Fruit fly (Drosophila melanogaster) whole organism, embryonic: ENCODE measurements around the gene cno.

Experiments
- Aef1 ChIP-seq: fragments of 200-800 bp; sonication (Bioruptor generic); IDR thresholded peaks from 3 replicates; pipeline ENCODE4 v1.3.6; 2022; ENCODE audit warnings: missing biosample characterization, missing genetic modification characterization
- Bdp1 ChIP-seq: fragments of 200-800 bp; sonication (Bioruptor generic); optimal IDR thresholded peaks from 3 replicates; lab custom pipeline; 2016; ENCODE audit warnings: missing biosample characterization, missing genetic modification characterization
- BtbVII ChIP-seq: fragments of 200-800 bp; sonication (Bioruptor generic); optimal IDR thresholded peaks from 3 replicates; lab custom pipeline; 2017; ENCODE audit warnings: missing biosample characterization, mild to moderate bottlenecking, missing genetic modification characterization
- CG10147 ChIP-seq: fragments of 200-800 bp; sonication (Bioruptor generic); optimal IDR thresholded peaks from 2 replicates; lab custom pipeline; 2019; ENCODE audit warnings: missing biosample characterization, mild to moderate bottlenecking, missing genetic modification characterization, moderate library complexity
- CG12104 ChIP-seq: fragments of 200-800 bp; sonication (Bioruptor generic); optimal IDR thresholded peaks from 3 replicates; lab custom pipeline; 2016; ENCODE audit warnings: missing biosample characterization, missing genetic modification characterization
- CG12942 ChIP-seq: fragments of 200-800 bp; sonication (Bioruptor generic); optimal IDR thresholded peaks from 3 replicates; lab custom pipeline; 2016; ENCODE audit warnings: missing biosample characterization, missing genetic modification characterization
- CG13424 ChIP-seq: fragments of 200-800 bp; sonication (Bioruptor generic); optimal IDR thresholded peaks from 2 replicates; lab custom pipeline; 2019; ENCODE audit warnings: missing biosample characterization, mild to moderate bottlenecking, missing genetic modification characterization, moderate library complexity
- CG13894 ChIP-seq: fragments of 200-800 bp; sonication (Bioruptor generic); optimal IDR thresholded peaks from 3 replicates; lab custom pipeline; 2018; ENCODE audit warnings: missing biosample characterization, mild to moderate bottlenecking, missing genetic modification characterization, moderate library complexity
- CG14860 ChIP-seq: fragments of 200-800 bp; sonication (Bioruptor generic); IDR thresholded peaks from 3 replicates; pipeline ENCODE4 v1.3.6; 2022; ENCODE audit warnings: missing biosample characterization, missing genetic modification characterization; ENCODE audit not compliant: partially characterized antibody
- CG14965 ChIP-seq: fragments of 200-800 bp; sonication (Bioruptor generic); optimal IDR thresholded peaks from 2 replicates; lab custom pipeline; 2016; ENCODE audit warnings: missing biosample characterization, missing genetic modification characterization, borderline replicate concordance
- CG17359 ChIP-seq: fragments of 200-800 bp; sonication (Bioruptor generic); optimal IDR thresholded peaks from 3 replicates; lab custom pipeline; 2018; ENCODE audit warnings: missing biosample characterization, mild to moderate bottlenecking, missing genetic modification characterization, moderate library complexity
- CG17385 ChIP-seq: fragments of 200-800 bp; sonication (Bioruptor generic); optimal IDR thresholded peaks from 3 replicates; lab custom pipeline; 2018; ENCODE audit warnings: missing biosample characterization, mild to moderate bottlenecking, missing genetic modification characterization
- CG17829 ChIP-seq: fragments of 200-800 bp; optimal IDR thresholded peaks from 2 replicates; lab custom pipeline; 2019; ENCODE audit warnings: missing biosample characterization, mild to moderate bottlenecking, missing genetic modification characterization, moderate library complexity
- CG18599 ChIP-seq: fragments of 200-800 bp; sonication (Bioruptor generic); optimal IDR thresholded peaks from 3 replicates; lab custom pipeline; 2017; ENCODE audit warnings: missing biosample characterization, missing genetic modification characterization, mild to moderate bottlenecking, moderate library complexity, missing genetic modification reagents
- CG18764 ChIP-seq: fragments of 200-800 bp; sonication (Bioruptor generic); optimal IDR thresholded peaks from 3 replicates; lab custom pipeline; 2016; ENCODE audit warnings: missing biosample characterization, missing genetic modification characterization
- CG2120 ChIP-seq: fragments of 200-800 bp; sonication (Bioruptor generic); optimal IDR thresholded peaks from 3 replicates; lab custom pipeline; 2016; ENCODE audit warnings: missing biosample characterization, missing genetic modification characterization
- CG2202 ChIP-seq: fragments of 200-800 bp; sonication (Bioruptor generic); optimal IDR thresholded peaks from 2 replicates; lab custom pipeline; 2018; ENCODE audit warnings: missing biosample characterization, mild to moderate bottlenecking, missing genetic modification characterization
- CG3281 ChIP-seq: fragments of 200-800 bp; sonication (Bioruptor generic); optimal IDR thresholded peaks from 3 replicates; lab custom pipeline; 2017; ENCODE audit warnings: missing biosample characterization, mild to moderate bottlenecking, missing genetic modification characterization
- CG3407 ChIP-seq: fragments of 200-800 bp; sonication (Bioruptor generic); optimal IDR thresholded peaks from 2 replicates; lab custom pipeline; 2018; ENCODE audit warnings: missing biosample characterization, mild to moderate bottlenecking, missing genetic modification characterization
- CG4404 ChIP-seq: fragments of 200-800 bp; sonication (Bioruptor generic); IDR thresholded peaks from 2 replicates; pipeline ENCODE4 v1.3.6; 2022; ENCODE audit warnings: missing biosample characterization, missing genetic modification characterization
- CG4820 ChIP-seq: fragments of 200-800 bp; sonication (Bioruptor generic); optimal IDR thresholded peaks from 3 replicates; lab custom pipeline; 2016; ENCODE audit warnings: missing biosample characterization, missing genetic modification characterization
- CG7928 ChIP-seq: fragments of 200-800 bp; sonication (Bioruptor generic); optimal IDR thresholded peaks from 2 replicates; lab custom pipeline; 2017; ENCODE audit warnings: missing biosample characterization, mild to moderate bottlenecking, missing genetic modification characterization
- CG8359 ChIP-seq: fragments of 200-800 bp; sonication (Bioruptor generic); optimal IDR thresholded peaks from 2 replicates; lab custom pipeline; 2017; ENCODE audit warnings: missing biosample characterization, mild to moderate bottlenecking, missing genetic modification characterization, borderline replicate concordance
- CG9437 ChIP-seq: fragments of 200-800 bp; sonication (Bioruptor generic); optimal IDR thresholded peaks from 2 replicates; lab custom pipeline; 2018; ENCODE audit warnings: missing biosample characterization, mild to moderate bottlenecking, missing genetic modification characterization
- CHES-1-like ChIP-seq: fragments of 200-800 bp; sonication (Bioruptor generic); optimal IDR thresholded peaks from 2 replicates; lab custom pipeline; 2016; ENCODE audit warnings: missing biosample characterization, missing genetic modification characterization
- Drgx ChIP-seq: fragments of 200-800 bp; sonication (Bioruptor generic); IDR thresholded peaks from 2 replicates; pipeline ENCODE4 v1.3.6; 2022; ENCODE audit warnings: missing biosample characterization, missing genetic modification characterization
- Hr78 ChIP-seq, 2 experiments: fragments of 200-800 bp in 1 of 2; fragments of >200 bp in 1 of 2; sonication (Bioruptor generic) in 1 of 2; optimal IDR thresholded peaks; 2 replicates each; lab custom pipeline; 2017 to 2019; ENCODE audit warnings: missing biosample characterization in 2 of 2, missing genetic modification characterization in 2 of 2, mild to moderate bottlenecking in 1 of 2, moderate library complexity in 1 of 2
- Myb ChIP-seq: fragments of 200-800 bp; sonication (Bioruptor generic); optimal IDR thresholded peaks from 2 replicates; lab custom pipeline; 2016; ENCODE audit warnings: missing biosample characterization, missing genetic modification characterization
- Oaz ChIP-seq: fragments of 200-800 bp; sonication (Bioruptor generic); IDR thresholded peaks from 2 replicates; pipeline ENCODE4 v1.3.6; 2022; ENCODE audit warnings: missing biosample characterization, missing genetic modification characterization
- Poxn ChIP-seq: fragments of 200-800 bp; sonication (Bioruptor generic); IDR thresholded peaks from 2 replicates; pipeline ENCODE4 v1.3.6; 2022; ENCODE audit warnings: missing biosample characterization, missing genetic modification characterization
- Side ChIP-seq: fragments of 200-800 bp; sonication (Bioruptor generic); optimal IDR thresholded peaks from 2 replicates; lab custom pipeline; 2016; ENCODE audit warnings: missing biosample characterization, missing genetic modification characterization
- ac ChIP-seq: fragments of 200-800 bp; sonication (Bioruptor generic); optimal IDR thresholded peaks from 3 replicates; lab custom pipeline; 2017; ENCODE audit warnings: missing biosample characterization, mild to moderate bottlenecking, missing genetic modification characterization
- az2 ChIP-seq: fragments of 200-800 bp; sonication (Bioruptor generic); optimal IDR thresholded peaks from 3 replicates; lab custom pipeline; 2016; ENCODE audit warnings: missing biosample characterization, missing genetic modification characterization
- bbx ChIP-seq: fragments of 200-800 bp; sonication (Bioruptor generic); IDR thresholded peaks from 2 replicates; pipeline ENCODE4 v1.3.6; 2022; ENCODE audit warnings: missing biosample characterization, missing genetic modification characterization; ENCODE audit not compliant: partially characterized antibody
- bigmax ChIP-seq: fragments of 200-800 bp; sonication (Bioruptor generic); optimal IDR thresholded peaks from 2 replicates; lab custom pipeline; 2018; ENCODE audit warnings: missing biosample characterization, mild to moderate bottlenecking, missing genetic modification characterization
- bowl ChIP-seq: fragments of 200-800 bp; sonication (Bioruptor generic); IDR thresholded peaks from 2 replicates; pipeline ENCODE4 v1.3.6; 2022; ENCODE audit warnings: missing biosample characterization, missing genetic modification characterization
- br ChIP-seq: fragments of >200 bp; optimal IDR thresholded peaks from 2 replicates; lab custom pipeline; 2017
- crc ChIP-seq: fragments of 200-800 bp; sonication (Bioruptor generic); optimal IDR thresholded peaks from 2 replicates; lab custom pipeline; 2016; ENCODE audit warnings: missing biosample characterization, missing genetic modification characterization
- dimm ChIP-seq: fragments of 200-800 bp; sonication (Bioruptor generic); IDR thresholded peaks from 2 replicates; pipeline ENCODE4 v1.3.6; 2022; ENCODE audit warnings: missing biosample characterization, missing genetic modification characterization
- gcm ChIP-seq: fragments of 200-800 bp; sonication (Bioruptor generic); optimal IDR thresholded peaks from 2 replicates; lab custom pipeline; 2019; ENCODE audit warnings: missing biosample characterization, mild to moderate bottlenecking, missing genetic modification characterization, moderate library complexity
- h ChIP-seq: fragments of >200 bp; optimal IDR thresholded peaks from 2 replicates; lab custom pipeline; 2017
- hbn ChIP-seq: fragments of 200-800 bp; sonication (Bioruptor generic); IDR thresholded peaks from 2 replicates; pipeline ENCODE4 v1.3.6; 2022; ENCODE audit warnings: missing biosample characterization, missing genetic modification characterization; ENCODE audit not compliant: partially characterized antibody
- knrl ChIP-seq: fragments of 200-800 bp; sonication (Bioruptor generic); IDR thresholded peaks from 3 replicates; pipeline ENCODE4 v1.3.6; 2022; ENCODE audit warnings: missing biosample characterization, missing genetic modification characterization; ENCODE audit not compliant: partially characterized antibody
- oc ChIP-seq: fragments of 200-800 bp; sonication (Bioruptor generic); optimal IDR thresholded peaks from 2 replicates; lab custom pipeline; 2018; ENCODE audit warnings: missing biosample characterization, mild to moderate bottlenecking, missing genetic modification characterization, moderate library complexity
- pnt ChIP-seq: fragments of 200-800 bp; sonication (Bioruptor generic); optimal IDR thresholded peaks from 3 replicates; lab custom pipeline; 2016; ENCODE audit warnings: missing biosample characterization, missing genetic modification characterization
- salm ChIP-seq: fragments of 200-800 bp; sonication (Bioruptor generic); optimal IDR thresholded peaks from 2 replicates; lab custom pipeline; 2018; ENCODE audit warnings: missing biosample characterization, mild to moderate bottlenecking, missing genetic modification characterization
- stc ChIP-seq: fragments of 200-800 bp; sonication (Bioruptor generic); IDR thresholded peaks from 2 replicates; pipeline ENCODE4 v1.3.6; 2022; ENCODE audit warnings: missing biosample characterization, missing genetic modification characterization
- tap ChIP-seq: fragments of 200-800 bp; optimal IDR thresholded peaks from 3 replicates; lab custom pipeline; 2019; ENCODE audit warnings: missing biosample characterization, mild to moderate bottlenecking, missing genetic modification characterization, moderate library complexity
- trem ChIP-seq: fragments of 200-800 bp; optimal IDR thresholded peaks from 3 replicates; lab custom pipeline; 2019; ENCODE audit warnings: missing biosample characterization, mild to moderate bottlenecking, missing genetic modification characterization, moderate library complexity
- z ChIP-seq: fragments of 200-800 bp; sonication (Bioruptor generic); IDR thresholded peaks from 3 replicates; pipeline ENCODE4 v1.3.6; 2022; ENCODE audit warnings: missing biosample characterization, missing genetic modification characterization
- zen ChIP-seq: fragments of 200-800 bp; sonication (Bioruptor generic); optimal IDR thresholded peaks from 3 replicates; lab custom pipeline; 2018; ENCODE audit warnings: missing biosample characterization, mild to moderate bottlenecking, missing genetic modification characterization, moderate library complexity

The cno gene

dm6 chr3R:5126884-5127283 is 90.4 kb downstream of the cno start (continued):
- no peak for TF ChIP-seq hbn (GFP tag; lab: Robert Waterston, UW)
- TF ChIP-seq CG10147 (GFP tag; lab: Kevin White, UChicago): peak; percentile 50
- peak; percentile 58; the same call in 2 of the 3 replicates for TF ChIP-seq knrl (GFP tag; lab: Robert Waterston, UW)
- no peak for TF ChIP-seq dimm (GFP tag; lab: Robert Waterston, UW)
- TF ChIP-seq CG4404 (GFP tag; lab: Robert Waterston, UW): no peak
- no peak for TF ChIP-seq stc
- TF ChIP-seq az2 (GFP tag; lab: Kevin White, UChicago): peak; percentile 67
- TF ChIP-seq Bdp1 (GFP tag; lab: Kevin White, UChicago): peak; percentile 23
- 0 out of 2 replicates have a peak, but pooled peaks have one; percentile 16 for TF ChIP-seq Oaz
- TF ChIP-seq CG4820 (GFP tag; lab: Kevin White, UChicago): peak; percentile 53
- TF ChIP-seq Drgx (GFP tag; lab: Robert Waterston, UW): no peak
- TF ChIP-seq CG18764 (GFP tag; lab: Kevin White, UChicago): peak; percentile 41
- peak; percentile 64 for TF ChIP-seq CG12942 (GFP tag; lab: Kevin White, UChicago)
- TF ChIP-seq BtbVII: peak; percentile 20
- peak; percentile 61 for TF ChIP-seq CHES-1-like (GFP tag; lab: Kevin White, UChicago)
- TF ChIP-seq CG3281 (GFP tag; lab: Kevin White, UChicago): peak; percentile 3
- TF ChIP-seq Myb: peak; percentile 87
- no peak for TF ChIP-seq bbx
- TF ChIP-seq bigmax (GFP tag; lab: Kevin White, UChicago): no peak
- TF ChIP-seq ac (GFP tag; lab: Kevin White, UChicago): no peak
- TF ChIP-seq tap: peak; percentile 46
- peak; percentile 61 for TF ChIP-seq Side (GFP tag; lab: Kevin White, UChicago)
- no peak for TF ChIP-seq salm
- peak; percentile 71 for TF ChIP-seq CG17359 (tag; lab: Kevin White, UChicago)
- peak; percentile 50 for TF ChIP-seq gcm (GFP tag; lab: Kevin White, UChicago)
- no peak for TF ChIP-seq h (lab: Kevin White, UChicago)
- peak; percentile 81 for TF ChIP-seq CG17829 (tag; lab: Kevin White, UChicago)
- TF ChIP-seq br: no peak
- TF ChIP-seq CG12104 (GFP tag; lab: Kevin White, UChicago): no peak
- TF ChIP-seq CG14965 (GFP tag; lab: Kevin White, UChicago): peak; percentile 17
- peak; percentile 43 for TF ChIP-seq CG7928 (GFP tag; lab: Kevin White, UChicago)
- peak; percentile 82 for TF ChIP-seq oc (tag; lab: Kevin White, UChicago)
- TF ChIP-seq CG18599: peak; percentile 37
- TF ChIP-seq Hr78 (GFP tag; optimal IDR thresholded peaks at IDR 0.05; lab: Kevin White, UChicago): no peak
- TF ChIP-seq zen: peak; percentile 83
- peak; percentile 81 for TF ChIP-seq pnt (GFP tag; lab: Kevin White, UChicago)
- peak; percentile 42 for TF ChIP-seq CG3407 (GFP tag; lab: Kevin White, UChicago)
- peak; percentile 81 for TF ChIP-seq CG13894
- TF ChIP-seq CG9437 (GFP tag; lab: Kevin White, UChicago): no peak
- TF ChIP-seq CG13424 (tag; lab: Kevin White, UChicago): peak; percentile 55
- TF ChIP-seq crc: no peak
- peak; percentile 6 for TF ChIP-seq CG2202 (tag; lab: Kevin White, UChicago)
- no peak for TF ChIP-seq CG8359 (GFP tag; lab: Kevin White, UChicago)
- no peak for TF ChIP-seq CG17385 (GFP tag; lab: Kevin White, UChicago)
- no peak for TF ChIP-seq Poxn (GFP tag; lab: Robert Waterston, UW)
- TF ChIP-seq CG2120 (GFP tag; lab: Kevin White, UChicago): peak; percentile 71
- no peak for TF ChIP-seq z (GFP tag; lab: Robert Waterston, UW)
- TF ChIP-seq Aef1 (GFP tag; lab: Robert Waterston, UW): peak; percentile 60; the same call in 2 of the 3 replicates
- no peak for TF ChIP-seq bowl (GFP tag; lab: Robert Waterston, UW)
- TF ChIP-seq CG14860 (GFP tag; lab: Robert Waterston, UW): no peak
- TF ChIP-seq trem: peak; percentile 77
